Fruit fly (Drosophila melanogaster): ENCODE data around the gene Spag1.

Spag1 gene

DNA sequence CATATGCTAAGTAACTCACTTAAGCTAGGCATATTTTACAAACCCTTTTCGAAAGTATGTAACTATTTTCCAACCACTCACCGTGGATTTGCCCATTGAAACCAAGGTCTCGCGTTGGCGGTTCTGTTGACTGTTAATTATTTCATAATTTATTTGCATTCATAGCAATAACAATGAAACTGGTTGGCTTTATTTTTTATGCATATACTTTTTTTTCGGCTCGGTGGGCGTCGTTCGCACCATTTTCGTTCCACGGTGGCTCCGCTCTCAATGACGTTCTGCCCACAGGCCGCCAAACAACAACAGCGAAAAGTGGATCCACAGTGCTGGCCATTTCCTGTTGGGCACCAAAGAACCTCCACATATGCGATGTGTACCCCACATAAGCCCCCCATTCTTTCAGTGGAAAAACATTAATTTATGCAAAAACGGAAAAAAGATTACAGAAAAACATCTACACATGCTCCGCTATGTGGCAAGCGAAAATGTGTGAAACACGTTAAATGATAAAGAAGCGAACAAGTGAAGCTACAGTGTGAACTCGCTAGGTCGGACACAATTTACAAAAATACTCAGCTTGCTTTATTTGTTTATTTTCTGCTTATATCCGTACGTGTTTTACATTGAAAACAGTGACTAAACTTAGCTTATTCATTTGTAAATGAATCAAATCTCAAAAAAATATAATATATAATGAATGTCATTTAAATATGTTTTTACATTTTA lies 20.1 kb downstream of the Spag1 start (continued):
- TF ChIP-seq tup (GFP tag; optimal IDR thresholded peaks at IDR 0.05): no peak
- no peak for TF ChIP-seq pum (GFP tag; optimal IDR thresholded peaks at IDR 0.05)
- TF ChIP-seq wor (GFP tag; IDR thresholded peaks at IDR 0.05): no peak
- no peak for TF ChIP-seq nau (GFP tag; optimal IDR thresholded peaks at IDR 0.05)
- no peak for TF ChIP-seq CG13775 (GFP tag; optimal IDR thresholded peaks at IDR 0.05)
- TF ChIP-seq CG8290 (GFP tag; optimal IDR thresholded peaks at IDR 0.05): no peak
- TF ChIP-seq CG8290 (tag; optimal IDR thresholded peaks at IDR 0.05): no peak
- no peak for TF ChIP-seq CG1529 (GFP tag; optimal IDR thresholded peaks at IDR 0.05)
- TF ChIP-seq CG2889 (GFP tag; IDR thresholded peaks at IDR 0.05): no peak
- TF ChIP-seq peb (GFP tag; IDR thresholded peaks at IDR 0.05): 0 out of 2 replicates have a peak, but pooled peaks have one; percentile 14
- TF ChIP-seq Doc3 (GFP tag; IDR thresholded peaks at IDR 0.05; ENCODE audit: partially characterized antibody): no peak
- TF ChIP-seq CG16863 (GFP tag; optimal IDR thresholded peaks at IDR 0.05): no peak
- no peak for TF ChIP-seq CG4707 (GFP tag; optimal IDR thresholded peaks at IDR 0.05)
- no peak for TF ChIP-seq wdn (GFP tag; IDR thresholded peaks at IDR 0.05)
- no peak for TF ChIP-seq lola (GFP tag; optimal IDR thresholded peaks at IDR 0.05)
- TF ChIP-seq CG1233 (GFP tag; optimal IDR thresholded peaks at IDR 0.05): no peak
- no peak for TF ChIP-seq CG31224 (GFP tag; IDR thresholded peaks at IDR 0.05)
- no peak for TF ChIP-seq CG14014 (GFP tag; IDR thresholded peaks at IDR 0.05)
- TF ChIP-seq tap (tag; optimal IDR thresholded peaks at IDR 0.05): peak; percentile 29
- TF ChIP-seq CG2875 (GFP tag; optimal IDR thresholded peaks at IDR 0.05): no peak
- TF ChIP-seq bab2 (GFP tag; optimal IDR thresholded peaks at IDR 0.05): no peak
- TF ChIP-seq chm (GFP tag; IDR thresholded peaks at IDR 0.05): peak; percentile 51; the same call in 1 of the 2 replicates
- TF ChIP-seq Bdp1 (GFP tag; optimal IDR thresholded peaks at IDR 0.05): no peak
- TF ChIP-seq slou (GFP tag; optimal IDR thresholded peaks at IDR 0.05): no peak
- TF ChIP-seq Xrp1 (GFP tag; IDR thresholded peaks at IDR 0.05): peak; percentile 40; the same call in 1 of the 2 replicates
- no peak for TF ChIP-seq CG31365 (tag; optimal IDR thresholded peaks at IDR 0.05)
- no peak for TF ChIP-seq Atf3 (GFP tag; optimal IDR thresholded peaks at IDR 0.05)
- TF ChIP-seq lab (GFP tag; optimal IDR thresholded peaks at IDR 0.05): no peak
- no peak for TF ChIP-seq Sry-β (GFP tag; optimal IDR thresholded peaks at IDR 0.05)
- TF ChIP-seq prd (optimal IDR thresholded peaks at IDR 0.05): no peak
- peak; percentile 47; the same call in 2 of the 3 replicates for TF ChIP-seq prd (GFP tag; IDR thresholded peaks at IDR 0.05)
- TF ChIP-seq crol (GFP tag; IDR thresholded peaks at IDR 0.05): no peak
- no peak for TF ChIP-seq dati (GFP tag; IDR thresholded peaks at IDR 0.05)
- TF ChIP-seq ro (GFP tag; IDR thresholded peaks at IDR 0.05): no peak
- TF ChIP-seq Hmx (GFP tag; optimal IDR thresholded peaks at IDR 0.05): no peak
- no peak for TF ChIP-seq Fer3 (tag; optimal IDR thresholded peaks at IDR 0.05)
- TF ChIP-seq odd (GFP tag; optimal IDR thresholded peaks at IDR 0.05): no peak
- no peak for TF ChIP-seq cato (GFP tag; optimal IDR thresholded peaks at IDR 0.05; ENCODE audit: borderline replicate concordance)
- TF ChIP-seq shn (GFP tag; optimal IDR thresholded peaks at IDR 0.05): no peak
- TF ChIP-seq Atf6 (GFP tag; IDR thresholded peaks at IDR 0.05): peak; percentile 48; the same call in 1 of the 2 replicates
- TF ChIP-seq CG17361 (GFP tag; IDR thresholded peaks at IDR 0.05): 0 out of 3 replicates have a peak, but pooled peaks have one; percentile 10
- TF ChIP-seq run (tag; optimal IDR thresholded peaks at IDR 0.05): no peak
- TF ChIP-seq H2.0 (GFP tag; IDR thresholded peaks at IDR 0.05): no peak
- TF ChIP-seq CG17912 (GFP tag; optimal IDR thresholded peaks at IDR 0.05): no peak
- no peak for TF ChIP-seq schlank (tag; optimal IDR thresholded peaks at IDR 0.05)
- peak; percentile 30; the same call in 1 of the 2 replicates for TF ChIP-seq esg (GFP tag; conservative IDR thresholded peaks at IDR 0.05)
- TF ChIP-seq slp2 (GFP tag; optimal IDR thresholded peaks at IDR 0.05): no peak
- no peak for TF ChIP-seq abd-A (tag; optimal IDR thresholded peaks at IDR 0.05)
- peak; percentile 68 for TF ChIP-seq ara (GFP tag; IDR thresholded peaks at IDR 0.05)
- TF ChIP-seq sug (tag; optimal IDR thresholded peaks at IDR 0.05): no peak
- no peak for TF ChIP-seq CkIIα-i1 (GFP tag; IDR thresholded peaks at IDR 0.05)
